Fruit fly (Drosophila melanogaster) whole organism, wandering third instar larva: Measurements from ENCODE around the gene Msp300.

Experiments used
- Abd-B ChIP-seq: fragments of >200 bp; optimal IDR thresholded peaks from 2 replicates; lab custom pipeline; 2017; ENCODE audit warnings: missing biosample characterization, missing genetic modification characterization
- CG32264 ChIP-seq: fragments of 200-800 bp; sonication (Bioruptor generic); optimal IDR thresholded peaks from 2 replicates; lab custom pipeline; 2016; ENCODE audit warnings: missing biosample characterization, missing genetic modification characterization
- CG9705 ChIP-seq: fragments of 200-800 bp; sonication (Bioruptor generic); optimal IDR thresholded peaks from 2 replicates; lab custom pipeline; 2018; ENCODE audit warnings: missing biosample characterization, mild to moderate bottlenecking, missing genetic modification characterization
- Dfd ChIP-seq: fragments of >200 bp; optimal IDR thresholded peaks from 2 replicates; lab custom pipeline; 2017; ENCODE audit warnings: missing biosample characterization, missing genetic modification characterization
- Dif ChIP-seq: fragments of 200-275, 200-300 bp; sonication (Bioruptor generic); optimal IDR thresholded peaks from 2 replicates; lab custom pipeline; 2018; ENCODE audit warnings: missing biosample characterization, missing genetic modification characterization; ENCODE audit not compliant: partially characterized antibody
- GATAd ChIP-seq: sonication (Bioruptor generic); optimal IDR thresholded peaks from 2 replicates; lab custom pipeline; 2016; ENCODE audit warnings: missing biosample characterization, missing genetic modification characterization
- HLH106 ChIP-seq: fragments of 200-800 bp; optimal IDR thresholded peaks from 3 replicates; lab custom pipeline; 2019; ENCODE audit warnings: missing biosample characterization, mild to moderate bottlenecking, missing genetic modification characterization, moderate library complexity
- Hr78 ChIP-seq: fragments of >200 bp; optimal IDR thresholded peaks from 2 replicates; lab custom pipeline; 2017; ENCODE audit warnings: missing biosample characterization, missing genetic modification characterization
- Hr83 ChIP-seq: fragments of 200-300 bp; sonication (Bioruptor generic); optimal IDR thresholded peaks from 2 replicates; lab custom pipeline; 2016; ENCODE audit warnings: missing biosample characterization, mild to moderate bottlenecking, missing genetic modification characterization, moderate library complexity; ENCODE audit not compliant: poor library complexity, severe bottlenecking
- Jra ChIP-seq: sonication (Bioruptor generic); optimal IDR thresholded peaks from 2 replicates; lab custom pipeline; 2016; ENCODE audit warnings: missing biosample characterization, missing genetic modification characterization
- Mio ChIP-seq: sonication (Bioruptor generic); optimal IDR thresholded peaks from 2 replicates; lab custom pipeline; 2016; ENCODE audit warnings: missing biosample characterization, missing genetic modification characterization
- N ChIP-seq: fragments of >200 bp; optimal IDR thresholded peaks from 2 replicates; lab custom pipeline; 2018; ENCODE audit warnings: missing biosample characterization, missing external identifiers, missing genetic modification characterization
- OdsH ChIP-seq: fragments of 200-800 bp; sonication (Bioruptor generic); optimal IDR thresholded peaks from 2 replicates; lab custom pipeline; 2016; ENCODE audit warnings: missing biosample characterization, mild to moderate bottlenecking, missing genetic modification characterization
- Rel ChIP-seq, 2 experiments: fragments of 200-800 bp; sonication (Bioruptor generic) in 1 of 2; optimal IDR thresholded peaks; 2 replicates in 1 of 2; 3 replicates in 1 of 2; lab custom pipeline; 2016 to 2019; ENCODE audit warnings: mild to moderate bottlenecking in 2 of 2, missing biosample characterization in 2 of 2, missing genetic modification characterization in 2 of 2, moderate library complexity in 1 of 2
- Sp1 ChIP-seq: fragments of 200-800 bp; sonication (Bioruptor generic); optimal IDR thresholded peaks from 3 replicates; lab custom pipeline; 2019; ENCODE audit warnings: missing biosample characterization, mild to moderate bottlenecking, missing genetic modification characterization, moderate library complexity
- Vsx2 ChIP-seq: fragments of 200-300, 225-300 bp; sonication (Bioruptor generic); optimal IDR thresholded peaks from 2 replicates; lab custom pipeline; 2018; ENCODE audit warnings: missing biosample characterization, missing genetic modification characterization; ENCODE audit not compliant: partially characterized antibody
- br ChIP-seq: fragments of 200-800 bp; sonication (Bioruptor generic); optimal IDR thresholded peaks from 2 replicates; lab custom pipeline; 2016; ENCODE audit warnings: missing biosample characterization, missing genetic modification characterization
- brk ChIP-seq: fragments of 200-800 bp; sonication (Bioruptor generic); optimal IDR thresholded peaks from 2 replicates; lab custom pipeline; 2016; ENCODE audit warnings: missing biosample characterization, mild to moderate bottlenecking, missing genetic modification characterization
- dsf ChIP-seq: sonication (Bioruptor generic); optimal IDR thresholded peaks from 2 replicates; lab custom pipeline; 2016; ENCODE audit warnings: missing biosample characterization, missing genetic modification characterization, borderline replicate concordance
- h ChIP-seq: fragments of 200-800 bp; sonication (Bioruptor generic); optimal IDR thresholded peaks from 3 replicates; lab custom pipeline; 2016; ENCODE audit warnings: missing biosample characterization, mild to moderate bottlenecking, missing genetic modification characterization
- jim ChIP-seq: fragments of 175-275, 200-325 bp; sonication (Bioruptor generic); optimal IDR thresholded peaks from 2 replicates; lab custom pipeline; 2016; ENCODE audit warnings: missing biosample characterization, mild to moderate bottlenecking, missing genetic modification characterization
- lola ChIP-seq: fragments of >200 bp; optimal IDR thresholded peaks from 2 replicates; lab custom pipeline; 2017; ENCODE audit warnings: missing biosample characterization, missing genetic modification characterization
- pan ChIP-seq: fragments of >200 bp; optimal IDR thresholded peaks from 2 replicates; lab custom pipeline; 2017
- rgr ChIP-seq: fragments of 200-800 bp; sonication (Bioruptor generic); optimal IDR thresholded peaks from 3 replicates; lab custom pipeline; 2016; ENCODE audit warnings: missing biosample characterization, mild to moderate bottlenecking, missing genetic modification characterization
- sage ChIP-seq: fragments of 200-800 bp; sonication (Bioruptor generic); optimal IDR thresholded peaks from 2 replicates; lab custom pipeline; 2016; ENCODE audit warnings: missing biosample characterization, mild to moderate bottlenecking, missing genetic modification characterization
- sv ChIP-seq: fragments of 200-800 bp; sonication (Bioruptor generic); optimal IDR thresholded peaks from 3 replicates; lab custom pipeline; 2016; ENCODE audit warnings: missing biosample characterization, missing genetic modification characterization
- tai ChIP-seq: sonication (Bioruptor generic); optimal IDR thresholded peaks from 2 replicates; lab custom pipeline; 2016; ENCODE audit warnings: missing biosample characterization, missing genetic modification characterization
- usp ChIP-seq: fragments of >200 bp; optimal IDR thresholded peaks from 2 replicates; lab custom pipeline; 2017; ENCODE audit warnings: missing biosample characterization, missing genetic modification characterization
- woc ChIP-seq: sonication (Bioruptor generic); optimal IDR thresholded peaks from 2 replicates; lab custom pipeline; 2016; ENCODE audit warnings: missing biosample characterization, mild to moderate bottlenecking, missing genetic modification characterization

The Msp300 gene

DNA sequence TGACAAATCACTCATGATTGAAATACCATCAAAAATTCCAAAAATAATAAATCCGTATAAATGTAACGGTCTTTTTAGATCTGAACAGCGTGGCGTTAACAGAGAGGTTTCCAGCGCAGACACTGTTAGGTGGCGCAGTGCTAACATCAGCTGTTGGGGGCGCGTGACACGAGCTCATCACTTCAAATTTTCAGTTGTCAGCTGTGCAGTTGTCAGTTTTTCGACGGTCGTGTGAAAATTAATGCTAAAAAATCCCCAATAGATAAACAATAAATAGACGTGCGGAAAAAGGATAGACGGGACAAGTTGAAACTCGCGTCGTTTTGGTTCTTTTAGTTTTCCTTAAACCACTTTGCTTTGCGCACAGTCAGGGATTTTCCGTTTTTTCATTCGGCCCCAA lies 4.5 kb upstream of the Msp300 start, which contains the start of gene CG4230:
Gene CG4230, plus strand, starts transcription at position 6 of the 400 bp plus-strand sequence.
- TF ChIP-seq rgr (GFP tag; lab: Kevin White, UChicago): peak; percentile 9
- no peak for TF ChIP-seq HLH106 (tag; lab: Kevin White, UChicago)
- TF ChIP-seq sage (GFP tag; lab: Kevin White, UChicago): no peak
- no peak for TF ChIP-seq Abd-B (GFP tag; lab: Kevin White, UChicago)
- no peak for TF ChIP-seq usp (GFP tag; lab: Kevin White, UChicago)
- no peak for TF ChIP-seq pan (lab: Kevin White, UChicago)
- TF ChIP-seq Vsx2 (GFP tag; lab: Kevin White, UChicago): no peak
- no peak for TF ChIP-seq Rel (GFP tag; optimal IDR thresholded peaks at IDR 0.05; lab: Kevin White, UChicago)
- TF ChIP-seq Rel (tag; optimal IDR thresholded peaks at IDR 0.05; lab: Kevin White, UChicago): peak; percentile 90
- TF ChIP-seq Hr83 (GFP tag; lab: Kevin White, UChicago): peak; percentile 1
- no peak for TF ChIP-seq CG9705 (GFP tag; lab: Kevin White, UChicago)
- no peak for TF ChIP-seq Dfd (GFP tag; lab: Kevin White, UChicago)
- TF ChIP-seq brk (GFP tag; lab: Kevin White, UChicago): peak; percentile 28
- no peak for TF ChIP-seq Sp1 (GFP tag; lab: Kevin White, UChicago)
- TF ChIP-seq Jra: no peak
- TF ChIP-seq jim (GFP tag; lab: Kevin White, UChicago): no peak
- TF ChIP-seq OdsH (GFP tag; lab: Kevin White, UChicago): no peak
- TF ChIP-seq Mio (GFP tag; lab: Kevin White, UChicago): no peak
- TF ChIP-seq woc (GFP tag; lab: Kevin White, UChicago): no peak
- TF ChIP-seq lola (GFP tag; lab: Kevin White, UChicago): no peak

dm6 chr2L:5096761-5097160 lies 3.9 kb upstream of the Msp300 start:
- no peak for TF ChIP-seq Rel (GFP tag; optimal IDR thresholded peaks at IDR 0.05; lab: Kevin White, UChicago)
- TF ChIP-seq Rel (tag; optimal IDR thresholded peaks at IDR 0.05; lab: Kevin White, UChicago): no peak
- TF ChIP-seq OdsH (GFP tag; lab: Kevin White, UChicago): no peak
- no peak for TF ChIP-seq CG32264
- no peak for TF ChIP-seq dsf (GFP tag; lab: Kevin White, UChicago)
- no peak for TF ChIP-seq GATAd (GFP tag; lab: Kevin White, UChicago)
- TF ChIP-seq tai (GFP tag; lab: Kevin White, UChicago): no peak

DNA sequence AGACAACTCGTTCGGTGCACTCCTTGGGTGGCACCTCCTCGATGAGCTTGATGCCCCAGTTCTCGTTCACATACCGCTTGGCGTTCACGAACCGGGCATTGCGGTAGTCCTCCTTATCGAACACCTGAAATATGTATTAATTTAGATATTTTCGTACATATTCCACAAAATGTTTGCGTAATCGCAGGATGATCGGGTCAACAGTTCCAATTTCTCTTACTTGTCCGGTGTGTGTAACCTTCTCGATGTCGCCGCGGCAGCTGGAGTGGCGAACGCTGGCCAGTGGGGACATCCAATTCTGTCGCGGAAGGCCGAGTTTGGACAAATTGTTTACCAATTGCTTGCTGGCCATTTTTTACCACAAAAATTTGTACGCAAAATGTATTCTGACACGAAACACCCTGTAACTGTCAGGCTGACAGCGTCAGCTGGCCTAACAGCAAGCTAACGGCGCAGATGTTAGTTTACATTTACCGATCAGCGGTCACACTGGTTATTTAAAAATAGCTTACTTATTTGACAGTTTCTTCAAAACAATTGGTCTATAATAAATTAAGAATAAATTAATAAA lies 802 bp upstream of the Msp300 start, which contains the start of gene ND-13A:
Gene ND-13A, minus strand, starts transcription at position 499 of the 571 bp plus-strand sequence.
- TF ChIP-seq Hr78 (no peak), brk (GFP tag; lab: Kevin White, UChicago) (no peak), Abd-B (GFP tag; lab: Kevin White, UChicago) (no peak), pan (lab: Kevin White, UChicago) (no peak), Dif (GFP tag; lab: Kevin White, UChicago) (no peak), woc (GFP tag; lab: Kevin White, UChicago) (no peak), dsf (GFP tag; lab: Kevin White, UChicago) (no peak), tai (GFP tag; lab: Kevin White, UChicago) (no peak), Sp1 (GFP tag; lab: Kevin White, UChicago) (no peak), Hr83 (GFP tag; lab: Kevin White, UChicago) (no peak), Vsx2 (GFP tag; lab: Kevin White, UChicago) (no peak), CG32264 (no peak), sv (GFP tag; lab: Kevin White, UChicago) (no peak), jim (GFP tag; lab: Kevin White, UChicago) (no peak), CG9705 (GFP tag; lab: Kevin White, UChicago) (no peak)

dm6 chr2L:5103733-5104132 lies 3.1 kb downstream of the Msp300 start:
- TF ChIP-seq h (no peak), brk (GFP tag; lab: Kevin White, UChicago) (no peak), Dif (GFP tag; lab: Kevin White, UChicago) (no peak), CG9705 (GFP tag; lab: Kevin White, UChicago) (no peak), sv (GFP tag; lab: Kevin White, UChicago) (no peak), N (GFP tag; lab: Kevin White, UChicago) (no peak), br (GFP tag; lab: Kevin White, UChicago) (no peak), GATAd (GFP tag; lab: Kevin White, UChicago) (no peak), HLH106 (tag; lab: Kevin White, UChicago) (no peak)
